Fruit fly (Drosophila melanogaster): ENCODE results near the gene CG9588.

Gene CG9588

DNA sequence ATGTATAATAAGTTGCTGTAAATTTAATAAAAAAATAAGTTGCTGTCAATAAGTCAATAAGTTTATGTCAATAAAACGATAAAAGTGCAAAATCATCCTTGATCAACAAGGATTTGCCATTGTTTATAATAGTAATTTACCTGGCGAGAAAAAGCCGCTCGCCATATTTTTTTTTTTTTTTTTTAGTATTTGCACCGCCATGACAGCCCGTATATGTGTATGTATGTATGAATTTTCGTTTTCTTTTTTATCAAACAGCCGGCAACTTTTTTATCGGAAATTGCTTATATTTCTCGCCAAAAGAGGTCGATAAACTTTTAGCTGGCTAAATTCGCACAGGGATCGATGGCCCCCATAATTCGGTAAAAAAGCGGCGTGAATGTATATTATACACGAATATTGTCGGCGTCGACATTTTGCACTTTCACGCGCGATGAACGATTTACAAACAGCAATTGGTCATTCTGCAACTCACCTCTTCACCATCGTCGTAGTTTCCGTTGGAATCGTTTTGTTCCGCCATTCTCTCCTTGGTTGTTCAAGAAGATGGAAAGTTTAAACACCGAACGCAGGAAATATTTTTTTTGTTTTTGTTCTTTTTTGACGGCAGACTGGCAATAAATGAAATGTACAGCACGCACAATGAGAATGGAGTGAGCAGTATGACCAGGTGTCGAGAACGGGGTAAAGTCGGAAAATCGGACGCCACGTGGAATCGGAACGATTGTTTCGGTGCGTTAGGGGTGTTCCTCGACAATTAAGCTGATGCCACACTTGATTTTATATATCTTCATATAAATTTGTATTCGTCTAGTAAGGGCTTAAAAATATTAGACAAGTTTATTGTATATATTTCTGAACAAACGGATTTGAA, 16.4 kb downstream of the CG9588 start, which contains the start of gene Hrb87F (continued):
- no peak for TF ChIP-seq Neu2 (GFP tag; optimal IDR thresholded peaks at IDR 0.05; ENCODE audit: borderline replicate concordance)
- no peak for TF ChIP-seq wdn (GFP tag; IDR thresholded peaks at IDR 0.05)
- no peak for TF ChIP-seq CG15269 (tag; optimal IDR thresholded peaks at IDR 0.05)
- no peak for TF ChIP-seq p53 (GFP tag; optimal IDR thresholded peaks at IDR 0.05)
- TF ChIP-seq CG8281 (tag; optimal IDR thresholded peaks at IDR 0.05) = no peak
- TF ChIP-seq E2f2 (GFP tag; IDR thresholded peaks at IDR 0.05) = no peak
- peak; percentile 29 for TF ChIP-seq Sry-δ (GFP tag; optimal IDR thresholded peaks at IDR 0.05)
- no peak for TF ChIP-seq Pdp1 (GFP tag; optimal IDR thresholded peaks at IDR 0.05)
- no peak for TF ChIP-seq mirr (GFP tag; optimal IDR thresholded peaks at IDR 0.05)
- TF ChIP-seq al (GFP tag; IDR thresholded peaks at IDR 0.05) = no peak
- TF ChIP-seq Tbp (GFP tag; optimal IDR thresholded peaks at IDR 0.05) = no peak
- peak; percentile 40; the same call in 1 of the 3 replicates for TF ChIP-seq CG11456 (GFP tag; IDR thresholded peaks at IDR 0.05)
- no peak for TF ChIP-seq chm (GFP tag; IDR thresholded peaks at IDR 0.05)
- TF ChIP-seq Atf6 (GFP tag; IDR thresholded peaks at IDR 0.05) = no peak
- no peak for TF ChIP-seq Nf-YB (GFP tag; optimal IDR thresholded peaks at IDR 0.05)
- TF ChIP-seq rib (GFP tag; IDR thresholded peaks at IDR 0.05) = no peak
- no peak for TF ChIP-seq cato (GFP tag; optimal IDR thresholded peaks at IDR 0.05; ENCODE audit: borderline replicate concordance)
- no peak for TF ChIP-seq CG7839 (tag; optimal IDR thresholded peaks at IDR 0.05)
- TF ChIP-seq dysf (GFP tag; IDR thresholded peaks at IDR 0.05) = no peak
- no peak for TF ChIP-seq tap (tag; optimal IDR thresholded peaks at IDR 0.05)
- no peak for TF ChIP-seq knrl (GFP tag; IDR thresholded peaks at IDR 0.05; ENCODE audit: partially characterized antibody)
- 0 out of 2 replicates have a peak, but pooled peaks have one; percentile 38 for TF ChIP-seq CG11085 (GFP tag; IDR thresholded peaks at IDR 0.05)
- no peak for TF ChIP-seq Asciz (GFP tag; optimal IDR thresholded peaks at IDR 0.05)
- no peak for TF ChIP-seq Chrac-16 (GFP tag; optimal IDR thresholded peaks at IDR 0.05)
- TF ChIP-seq E2f1 (GFP tag; IDR thresholded peaks at IDR 0.05) = no peak
- TF ChIP-seq CG6689 (GFP tag; IDR thresholded peaks at IDR 0.05) = no peak
- no peak for TF ChIP-seq D (optimal IDR thresholded peaks at IDR 0.05)
- no peak for TF ChIP-seq D (GFP tag; optimal IDR thresholded peaks at IDR 0.05)
- TF ChIP-seq CG15601 (tag; optimal IDR thresholded peaks at IDR 0.05) = no peak
- peak; percentile 14; the same call in 1 of the 2 replicates for TF ChIP-seq CG3847 (GFP tag; IDR thresholded peaks at IDR 0.05)
- no peak for TF ChIP-seq Atf3 (GFP tag; optimal IDR thresholded peaks at IDR 0.05)
- TF ChIP-seq unpg (GFP tag; optimal IDR thresholded peaks at IDR 0.05) = no peak
- TF ChIP-seq sr (GFP tag; IDR thresholded peaks at IDR 0.05) = no peak
- 0 out of 2 replicates have a peak, but pooled peaks have one; percentile 18 for TF ChIP-seq sisA (GFP tag; IDR thresholded peaks at IDR 0.05)
- TF ChIP-seq Med (GFP tag) = peak; percentile 77
- peak; percentile 68 for TF ChIP-seq Rfx (GFP tag; IDR thresholded peaks at IDR 0.05)
- TF ChIP-seq chinmo (GFP tag; IDR thresholded peaks at IDR 0.05; ENCODE audit: partially characterized antibody) = no peak
- no peak for TF ChIP-seq Hmr (GFP tag; optimal IDR thresholded peaks at IDR 0.05)
- TF ChIP-seq CG2120 (GFP tag; optimal IDR thresholded peaks at IDR 0.05) = no peak
- no peak for TF ChIP-seq H15 (GFP tag; IDR thresholded peaks at IDR 0.05)
- TF ChIP-seq insv (GFP tag; optimal IDR thresholded peaks at IDR 0.05) = no peak
- TF ChIP-seq CG4404 (GFP tag; IDR thresholded peaks at IDR 0.05) = no peak
- no peak for TF ChIP-seq dati (GFP tag; IDR thresholded peaks at IDR 0.05)
- TF ChIP-seq pita (GFP tag; optimal IDR thresholded peaks at IDR 0.05) = no peak
- no peak for TF ChIP-seq cas (GFP tag; IDR thresholded peaks at IDR 0.05)
- TF ChIP-seq pb (GFP tag; optimal IDR thresholded peaks at IDR 0.05) = no peak
- no peak for TF ChIP-seq zen2 (GFP tag; IDR thresholded peaks at IDR 0.05; ENCODE audit: partially characterized antibody)
- peak; percentile 49 for TF ChIP-seq cg (GFP tag; optimal IDR thresholded peaks at IDR 0.05)
- TF ChIP-seq Ptx1 (GFP tag; IDR thresholded peaks at IDR 0.05) = peak; percentile 29; the same call in 1 of the 2 replicates
- no peak for TF ChIP-seq otp (GFP tag; IDR thresholded peaks at IDR 0.05)
